Worm (Caenorhabditis elegans): ENCODE data around the gene R102.10.

R102.10 gene

ce11 chrIV:10737011-10737553 lies 31.8 kb downstream of the R102.10 start, which contains the start of gene grl-21:
Gene grl-21, plus strand, starts transcription at chrIV:10737474.
- TF ChIP-seq sma-9 (GFP tag; optimal IDR thresholded peaks at IDR 0.05) (no peak), sma-9 (tag; optimal IDR thresholded peaks at IDR 0.05) (no peak), ztf-1 (GFP tag; conservative IDR thresholded peaks at IDR 0.05) (no peak), lin-13 (GFP tag; optimal IDR thresholded peaks at IDR 0.05) (no peak), alr-1 (tag; optimal IDR thresholded peaks at IDR 0.05) (no peak), ZK546.5 (tag; optimal IDR thresholded peaks at IDR 0.05) (no peak), nhr-25 (tag; optimal IDR thresholded peaks at IDR 0.05) (peak; percentile 76), F13H6.1 (tag; optimal IDR thresholded peaks at IDR 0.05) (no peak), elt-3 (tag; optimal IDR thresholded peaks at IDR 0.05) (no peak)

- TF ChIP-seq ztf-11 (tag; optimal IDR thresholded peaks at IDR 0.05) (no peak), C34F6.9 (tag; optimal IDR thresholded peaks at IDR 0.05) (no peak), sma-9 (GFP tag; optimal IDR thresholded peaks at IDR 0.05) (no peak), sma-9 (tag; optimal IDR thresholded peaks at IDR 0.05) (no peak), nhr-10 (tag; optimal IDR thresholded peaks at IDR 0.05) (no peak), nhr-77 (tag; optimal IDR thresholded peaks at IDR 0.05) (no peak), nhr-129 (tag; optimal IDR thresholded peaks at IDR 0.05) (no peak), Y55F3AM.14 (GFP tag; optimal IDR thresholded peaks at IDR 0.05) (no peak), sem-4 (tag; optimal IDR thresholded peaks at IDR 0.05) (no peak), ceh-82 (tag; optimal IDR thresholded peaks at IDR 0.05) (no peak), unc-39 (tag; optimal IDR thresholded peaks at IDR 0.05) (no peak), aly-2 (tag; optimal IDR thresholded peaks at IDR 0.05) (no peak), nhr-23 (tag; optimal IDR thresholded peaks at IDR 0.05) (no peak), skn-1 (tag; optimal IDR thresholded peaks at IDR 0.05) (no peak), elt-1 (tag; optimal IDR thresholded peaks at IDR 0.05) (no peak)
These were observed 33.1 kb downstream of the R102.10 start, which contains the start of gene ssp-34 for ce11 chrIV:10738328-10738727. Gene ssp-34, minus strand, starts transcription at chrIV:10738602.

DNA sequence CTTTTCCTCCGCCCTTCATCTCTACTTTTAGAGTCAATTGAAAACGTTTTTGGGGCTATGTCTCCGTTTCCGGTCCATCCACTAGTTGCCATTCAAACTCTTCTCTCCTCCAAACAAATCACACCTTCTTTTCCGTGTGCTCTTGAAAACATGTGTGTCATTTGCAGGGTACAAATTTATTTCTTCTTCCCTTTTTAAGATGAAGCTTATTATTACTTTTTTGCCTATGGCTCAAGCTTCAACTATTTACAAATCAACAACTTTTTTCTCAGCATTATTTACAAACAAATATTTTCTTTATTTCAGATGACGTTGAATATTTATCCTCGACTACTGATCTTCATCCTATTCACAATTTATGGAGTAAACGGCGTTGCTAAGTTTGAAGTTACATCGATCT lies 39.2 kb downstream of the R102.10 start, which contains the start of gene T25B9.3:
Gene T25B9.3 (plus strand): TSS at position 301 of the 400 bp plus-strand sequence.
- TF ChIP-seq gmeb-1 (tag; optimal IDR thresholded peaks at IDR 0.05) (no peak), nhr-21 (tag; optimal IDR thresholded peaks at IDR 0.05) (no peak)

DNA sequence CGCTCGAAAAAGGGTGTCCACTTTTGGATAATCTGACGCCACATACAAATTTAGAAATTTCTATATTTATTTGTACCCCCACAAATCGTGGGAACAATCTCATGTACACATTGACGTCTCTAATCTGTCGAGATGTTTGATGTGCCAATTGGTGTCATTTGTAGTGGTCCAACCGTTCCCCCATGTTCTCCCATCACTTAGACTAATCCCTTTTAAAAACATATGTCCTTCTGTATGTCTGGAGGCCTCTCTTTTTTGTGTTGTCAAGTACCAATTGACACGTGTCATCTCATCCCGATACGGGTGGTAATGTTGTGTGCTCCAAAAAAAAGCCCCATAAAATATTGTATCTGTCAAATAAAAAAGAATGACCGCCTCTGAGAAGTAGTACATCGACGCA lies 40.1 kb downstream of the R102.10 start:
- TF ChIP-seq nhr-77 (tag; optimal IDR thresholded peaks at IDR 0.05) (no peak), ztf-4 (tag; optimal IDR thresholded peaks at IDR 0.05) (no peak), mbf-1 (tag; optimal IDR thresholded peaks at IDR 0.05) (no peak), sma-9 (GFP tag; optimal IDR thresholded peaks at IDR 0.05) (no peak), sma-9 (tag; optimal IDR thresholded peaks at IDR 0.05) (no peak), elt-1 (tag; optimal IDR thresholded peaks at IDR 0.05) (no peak)

- TF ChIP-seq nhr-77 (tag; optimal IDR thresholded peaks at IDR 0.05), result no peak
- no peak for TF ChIP-seq peb-1 (tag; optimal IDR thresholded peaks at IDR 0.05)
- TF ChIP-seq Y55F3AM.14 (GFP tag; optimal IDR thresholded peaks at IDR 0.05), result no peak
- TF ChIP-seq lin-13 (GFP tag; optimal IDR thresholded peaks at IDR 0.05), result no peak
- TF ChIP-seq unc-55 (GFP tag; optimal IDR thresholded peaks at IDR 0.05), result no peak
- TF ChIP-seq snpc-4 (tag; optimal IDR thresholded peaks at IDR 0.05), result no peak
- TF ChIP-seq nhr-237 (tag; optimal IDR thresholded peaks at IDR 0.05), result no peak
- TF ChIP-seq ama-1 (optimal IDR thresholded peaks at IDR 0.05), result no peak
- TF ChIP-seq egl-27 (tag; optimal IDR thresholded peaks at IDR 0.05), result no peak
- TF ChIP-seq nhr-11 (tag; optimal IDR thresholded peaks at IDR 0.05), result no peak
- no peak for TF ChIP-seq skn-1 (tag; optimal IDR thresholded peaks at IDR 0.05)
- TF ChIP-seq unc-62 (GFP tag; optimal IDR thresholded peaks at IDR 0.05), result no peak
- no peak for TF ChIP-seq F13H6.1 (tag; optimal IDR thresholded peaks at IDR 0.05)
- TF ChIP-seq nhr-10 (tag; optimal IDR thresholded peaks at IDR 0.05), result no peak
- TF ChIP-seq blmp-1 (tag; optimal IDR thresholded peaks at IDR 0.05; ENCODE audit: insufficient read depth), result no peak
- TF ChIP-seq nhr-23 (tag; optimal IDR thresholded peaks at IDR 0.05), result no peak
- TF ChIP-seq mbf-1 (tag; optimal IDR thresholded peaks at IDR 0.05), result no peak
- TF ChIP-seq ztf-1 (GFP tag; conservative IDR thresholded peaks at IDR 0.05), result no peak
- TF ChIP-seq unc-39 (tag; optimal IDR thresholded peaks at IDR 0.05), result no peak
- no peak for TF ChIP-seq nhr-6 (tag; optimal IDR thresholded peaks at IDR 0.05)
These were observed 44.8 kb downstream of the R102.10 start, which contains the start of gene T25B9.1 for ce11 chrIV:10750041-10750440. Gene T25B9.1, minus strand, starts transcription at chrIV:10750141.

Data from whole organism, L2 larva.